Fruit fly (Drosophila melanogaster): ENCODE results near the gene CG14302.

DNA sequence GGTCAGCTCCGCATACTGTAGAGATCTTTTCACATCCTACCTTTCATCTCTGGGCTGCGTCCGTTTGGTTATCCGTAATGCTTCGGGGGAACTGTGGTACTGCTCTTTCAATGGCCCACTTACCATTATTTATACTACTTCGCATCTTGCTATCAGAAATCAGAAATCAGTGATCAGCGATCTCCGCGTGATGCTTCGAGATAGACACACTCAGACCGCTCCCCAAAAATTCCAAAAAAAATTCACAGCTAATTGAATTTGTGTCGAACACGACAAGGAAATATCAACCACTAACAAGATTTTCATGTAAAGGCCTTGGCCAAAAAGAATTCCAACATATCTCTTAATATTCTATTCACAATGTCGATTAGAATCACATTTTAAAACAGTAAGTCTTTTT, 4.1 kb upstream of the CG14302 start, which contains the start of gene CG7715:
- TF ChIP-seq CTCF (optimal IDR thresholded peaks at IDR 0.05) = no peak
- no peak for TF ChIP-seq CG8478 (optimal IDR thresholded peaks at IDR 0.05)
